Worm (Caenorhabditis elegans): Measurements from ENCODE around the gene C06E4.1.

DNA sequence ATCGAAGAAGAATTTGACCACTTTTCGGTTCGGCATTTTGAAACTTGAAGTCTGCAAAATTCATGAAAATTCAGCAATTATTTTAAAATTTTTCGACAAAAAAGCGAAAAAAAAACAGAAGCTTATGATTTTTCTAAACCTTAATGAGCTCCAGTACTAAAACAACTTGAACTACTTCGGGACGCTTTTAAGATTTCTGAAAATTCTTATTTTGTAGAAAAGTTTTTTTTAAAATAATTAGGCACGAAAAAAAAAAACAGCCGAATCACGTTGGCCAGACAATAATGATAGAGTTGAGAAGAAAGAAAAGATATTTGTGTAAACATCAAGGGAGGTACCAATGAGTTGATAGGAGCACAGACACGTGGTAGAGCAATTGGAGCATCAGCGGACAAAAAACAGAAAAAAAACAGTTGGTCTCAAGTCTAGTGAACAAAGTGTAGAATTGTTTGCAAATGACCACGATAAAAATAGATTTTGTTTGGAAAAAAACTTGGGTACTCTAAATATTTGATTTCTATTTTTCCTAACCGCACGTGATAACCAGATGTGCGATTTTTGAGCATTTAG, 40.8 kb upstream of the C06E4.1 start, which contains the start of gene gstk-2:
- TF ChIP-seq sptf-1 (tag; optimal IDR thresholded peaks at IDR 0.05) (no peak), unc-120 (tag; optimal IDR thresholded peaks at IDR 0.05; ENCODE audit: poor library complexity, severe bottlenecking) (no peak), nhr-28 (tag; optimal IDR thresholded peaks at IDR 0.05) (no peak), bed-3 (GFP tag; optimal IDR thresholded peaks at IDR 0.05) (no peak), elt-3 (tag; optimal IDR thresholded peaks at IDR 0.05) (no peak), ces-1 (GFP tag; optimal IDR thresholded peaks at IDR 0.05) (no peak), nhr-2 (tag; optimal IDR thresholded peaks at IDR 0.05) (no peak), unc-39 (tag; optimal IDR thresholded peaks at IDR 0.05) (no peak), snpc-4 (tag; optimal IDR thresholded peaks at IDR 0.05) (no peak), mab-5 (tag; optimal IDR thresholded peaks at IDR 0.05) (no peak), M03D4.4 (tag; optimal IDR thresholded peaks at IDR 0.05) (no peak)

Data from whole organism, mixed stage, embryonic.